Fruit fly (Drosophila melanogaster): Measurements from ENCODE around the gene PRL-1.
A peak's percentile ranks its signal among the peaks of the same experiment; 100 is the strongest.

Gene PRL-1

DNA sequence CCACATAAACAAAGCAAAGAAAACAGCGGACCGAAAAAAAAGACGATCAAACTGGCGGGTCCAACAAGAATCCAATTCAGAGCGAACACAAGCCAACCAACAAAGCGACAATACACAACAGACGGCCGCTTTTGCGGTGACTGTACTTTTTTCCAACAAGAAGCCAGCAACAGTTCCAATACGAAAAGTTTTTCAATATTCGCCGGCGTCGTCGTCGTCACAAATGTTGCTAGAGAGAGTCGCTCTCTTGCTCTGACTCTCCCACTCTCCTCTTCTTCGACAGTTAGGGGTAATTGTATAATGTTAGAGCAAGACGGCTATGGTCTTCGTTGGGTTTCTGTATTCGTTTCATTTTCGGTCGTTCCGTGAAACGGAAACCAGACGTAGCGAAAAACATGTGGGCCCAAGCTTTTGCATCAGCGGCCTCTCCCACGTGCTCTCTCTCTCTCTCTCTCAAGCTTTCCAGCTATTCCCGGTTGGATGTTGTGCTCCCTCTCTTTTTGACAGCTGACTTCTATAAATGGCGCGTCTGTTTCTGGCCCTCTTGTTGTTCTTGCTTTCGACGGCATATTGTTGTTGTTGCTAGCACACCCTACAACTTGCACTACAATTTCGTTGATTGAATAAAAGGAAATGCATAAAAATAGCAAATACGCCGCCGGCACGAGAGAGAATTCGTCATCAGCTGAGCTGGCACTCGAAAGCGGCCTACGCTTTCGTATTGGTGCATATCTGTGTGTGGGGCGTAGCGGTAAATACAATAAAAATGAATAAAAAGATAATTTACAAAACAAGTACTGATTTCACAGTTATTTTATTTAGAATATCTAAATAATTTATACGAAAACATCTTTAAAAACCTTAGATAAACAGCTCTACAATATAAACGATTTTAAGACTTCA lies 12.1 kb upstream of the PRL-1 start:
- TF ChIP-seq CG8301 (tag; optimal IDR thresholded peaks at IDR 0.05) (peak; percentile 26), CG4496 (GFP tag; IDR thresholded peaks at IDR 0.05) (no peak), CG34367 (tag; optimal IDR thresholded peaks at IDR 0.05) (peak; percentile 49), D1 (tag; optimal IDR thresholded peaks at IDR 0.05) (no peak), rn (GFP tag; IDR thresholded peaks at IDR 0.05) (no peak), CG8159 (tag; optimal IDR thresholded peaks at IDR 0.05) (peak; percentile 55), Pif1A (GFP tag; optimal IDR thresholded peaks at IDR 0.05) (peak; percentile 21), CG15710 (tag; optimal IDR thresholded peaks at IDR 0.05) (peak; percentile 32), CG32121 (GFP tag; IDR thresholded peaks at IDR 0.05) (no peak), CG17806 (tag; optimal IDR thresholded peaks at IDR 0.05) (no peak), Ets98B (GFP tag; IDR thresholded peaks at IDR 0.05) (no peak), CG14655 (GFP tag; optimal IDR thresholded peaks at IDR 0.05) (peak; percentile 61), CG9948 (tag; optimal IDR thresholded peaks at IDR 0.05) (no peak), fd96Ca (GFP tag; IDR thresholded peaks at IDR 0.05) (no peak), EcR (GFP tag; optimal IDR thresholded peaks at IDR 0.05) (peak; percentile 82), gl (tag; optimal IDR thresholded peaks at IDR 0.05) (peak; percentile 74), CG13204 (GFP tag; optimal IDR thresholded peaks at IDR 0.05) (peak; percentile 55), CG10348 (GFP tag; IDR thresholded peaks at IDR 0.05) (no peak), CG12605 (GFP tag; IDR thresholded peaks at IDR 0.05) (no peak), Snoo (tag; optimal IDR thresholded peaks at IDR 0.05) (peak; percentile 83), Pif1B (GFP tag; optimal IDR thresholded peaks at IDR 0.05) (no peak)

DNA sequence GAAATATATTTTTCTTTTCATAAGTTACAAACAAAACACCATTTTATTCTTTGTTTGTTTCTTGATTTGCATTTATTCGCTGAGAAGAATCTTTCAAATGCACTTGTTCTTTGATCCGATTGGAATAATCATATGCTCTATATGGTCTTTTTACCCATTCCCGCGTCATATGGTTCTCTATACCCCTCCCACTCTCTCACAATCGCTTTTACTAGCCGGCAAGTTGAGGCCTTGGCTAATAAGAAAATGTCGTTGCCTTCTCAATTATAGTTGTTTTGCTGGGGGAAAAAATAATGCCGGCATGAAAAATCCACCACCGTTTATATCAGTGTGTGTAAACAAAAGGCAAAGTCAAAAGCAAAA lies 11.4 kb upstream of the PRL-1 start:
- TF ChIP-seq CG17806 (tag; optimal IDR thresholded peaks at IDR 0.05), result no peak
- TF ChIP-seq Pif1B (GFP tag; optimal IDR thresholded peaks at IDR 0.05), result peak; percentile 39
- no peak for TF ChIP-seq CG15710 (tag; optimal IDR thresholded peaks at IDR 0.05)
- no peak for TF ChIP-seq CG13204 (GFP tag; optimal IDR thresholded peaks at IDR 0.05)
- TF ChIP-seq CG9948 (tag; optimal IDR thresholded peaks at IDR 0.05), result no peak
- TF ChIP-seq Ets98B (GFP tag; IDR thresholded peaks at IDR 0.05), result no peak
- TF ChIP-seq Pif1A (GFP tag; optimal IDR thresholded peaks at IDR 0.05), result no peak
- no peak for TF ChIP-seq CG8159 (tag; optimal IDR thresholded peaks at IDR 0.05)

- TF ChIP-seq CG32121 (GFP tag; IDR thresholded peaks at IDR 0.05) (no peak), CG8301 (tag; optimal IDR thresholded peaks at IDR 0.05) (peak; percentile 17), EcR (GFP tag; optimal IDR thresholded peaks at IDR 0.05) (peak; percentile 89), CG13204 (GFP tag; optimal IDR thresholded peaks at IDR 0.05) (peak; percentile 15)
Observed at dm6 chr2L:16268107-16268539, 10.7 kb upstream of the PRL-1 start.

DNA sequence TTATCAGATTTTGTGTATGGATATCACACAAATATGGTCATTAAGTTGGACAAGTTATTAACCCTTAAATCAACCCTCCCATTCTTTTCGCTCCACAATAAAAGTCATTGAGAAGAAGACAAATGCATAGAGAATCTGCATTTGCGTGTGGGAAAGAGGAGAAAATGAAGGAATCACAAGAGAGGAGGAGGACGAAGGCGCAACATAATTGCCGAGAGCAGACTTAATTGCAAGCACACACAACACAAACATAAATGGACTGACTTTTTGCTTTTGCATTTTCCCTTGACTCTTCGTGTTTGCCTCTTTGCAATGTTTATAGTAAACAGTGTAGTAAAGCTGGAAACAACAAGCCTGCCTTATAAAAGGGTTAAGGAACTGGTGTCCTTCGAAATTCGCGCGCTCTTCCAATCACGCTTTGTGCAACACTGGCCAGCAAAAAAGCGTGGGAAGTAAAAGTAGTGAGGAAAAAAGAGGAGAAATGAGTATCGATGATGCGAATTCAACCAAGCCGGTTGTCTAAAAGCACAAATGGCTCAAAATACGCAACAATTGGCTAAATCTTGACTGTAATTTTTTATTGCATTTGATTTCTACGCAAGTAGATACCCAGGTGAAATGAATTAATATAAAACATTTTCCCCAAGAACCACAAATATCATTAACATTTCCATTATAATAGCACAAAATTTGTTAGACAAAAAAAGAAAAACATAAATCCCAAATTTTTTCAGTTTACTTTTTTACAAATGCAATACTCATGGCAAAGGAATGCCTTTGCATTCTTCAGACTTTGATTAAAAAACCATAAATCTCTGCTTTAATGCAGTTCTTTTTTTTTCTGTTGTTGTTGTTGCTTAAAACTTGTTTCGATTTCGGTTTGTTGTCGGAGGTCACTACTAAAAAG lies 10.0 kb upstream of the PRL-1 start:
- no peak for TF ChIP-seq CG12605 (GFP tag; IDR thresholded peaks at IDR 0.05)
- TF ChIP-seq CG32121 (GFP tag; IDR thresholded peaks at IDR 0.05), result no peak
- TF ChIP-seq CG4496 (GFP tag; IDR thresholded peaks at IDR 0.05), result no peak
- no peak for TF ChIP-seq gl (tag; optimal IDR thresholded peaks at IDR 0.05)
- TF ChIP-seq CG17806 (tag; optimal IDR thresholded peaks at IDR 0.05), result peak; percentile 49
- TF ChIP-seq CG9948 (tag; optimal IDR thresholded peaks at IDR 0.05), result peak; percentile 48
- TF ChIP-seq rn (GFP tag; IDR thresholded peaks at IDR 0.05), result no peak
- TF ChIP-seq fd96Ca (GFP tag; IDR thresholded peaks at IDR 0.05), result no peak
- no peak for TF ChIP-seq Snoo (tag; optimal IDR thresholded peaks at IDR 0.05)
- TF ChIP-seq Pif1B (GFP tag; optimal IDR thresholded peaks at IDR 0.05), result no peak
- TF ChIP-seq CG14655 (GFP tag; optimal IDR thresholded peaks at IDR 0.05), result no peak
- TF ChIP-seq CG8159 (tag; optimal IDR thresholded peaks at IDR 0.05), result peak; percentile 43
- no peak for TF ChIP-seq CG10348 (GFP tag; IDR thresholded peaks at IDR 0.05)
- no peak for TF ChIP-seq Ets98B (GFP tag; IDR thresholded peaks at IDR 0.05)
- TF ChIP-seq EcR (GFP tag; optimal IDR thresholded peaks at IDR 0.05), result peak; percentile 90
- TF ChIP-seq CG34367 (tag; optimal IDR thresholded peaks at IDR 0.05), result peak; percentile 30
- peak; percentile 56 for TF ChIP-seq D1 (tag; optimal IDR thresholded peaks at IDR 0.05)
- no peak for TF ChIP-seq CG13204 (GFP tag; optimal IDR thresholded peaks at IDR 0.05)
- TF ChIP-seq CG15710 (tag; optimal IDR thresholded peaks at IDR 0.05), result peak; percentile 37
- peak; percentile 38 for TF ChIP-seq CG8301 (tag; optimal IDR thresholded peaks at IDR 0.05)
- TF ChIP-seq Pif1A (GFP tag; optimal IDR thresholded peaks at IDR 0.05), result no peak

DNA sequence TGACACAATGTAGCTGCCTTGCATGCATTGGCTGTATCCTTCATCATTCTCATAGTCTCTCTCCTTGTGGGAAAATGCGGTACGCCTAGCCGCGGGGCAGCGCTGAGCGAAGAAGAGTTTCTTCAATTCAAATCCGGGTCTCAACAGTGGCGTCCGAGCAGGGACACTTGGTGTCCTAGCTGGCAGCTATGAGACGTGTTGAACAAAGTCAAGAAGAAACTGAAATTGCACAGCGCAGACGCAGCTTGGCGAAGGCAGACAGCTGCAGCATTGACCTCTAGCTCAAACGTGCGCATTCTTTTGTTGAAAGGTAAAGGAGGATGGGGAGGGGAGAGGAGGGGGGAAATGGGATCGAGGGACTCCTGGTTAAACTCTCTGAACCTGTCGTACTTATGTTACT lies 6.3 kb upstream of the PRL-1 start:
- no peak for TF ChIP-seq D1 (tag; optimal IDR thresholded peaks at IDR 0.05)
- TF ChIP-seq CG34367 (tag; optimal IDR thresholded peaks at IDR 0.05), result no peak
- TF ChIP-seq CG4496 (GFP tag; IDR thresholded peaks at IDR 0.05), result no peak
- TF ChIP-seq Pif1B (GFP tag; optimal IDR thresholded peaks at IDR 0.05), result no peak
- TF ChIP-seq CG8159 (tag; optimal IDR thresholded peaks at IDR 0.05), result no peak
- TF ChIP-seq CG10348 (GFP tag; IDR thresholded peaks at IDR 0.05), result no peak
- TF ChIP-seq CG17806 (tag; optimal IDR thresholded peaks at IDR 0.05), result no peak
- no peak for TF ChIP-seq CG13204 (GFP tag; optimal IDR thresholded peaks at IDR 0.05)
- no peak for TF ChIP-seq CG14655 (GFP tag; optimal IDR thresholded peaks at IDR 0.05)
- no peak for TF ChIP-seq Pif1A (GFP tag; optimal IDR thresholded peaks at IDR 0.05)
- TF ChIP-seq CG15710 (tag; optimal IDR thresholded peaks at IDR 0.05), result no peak
- no peak for TF ChIP-seq Snoo (tag; optimal IDR thresholded peaks at IDR 0.05)
- no peak for TF ChIP-seq gl (tag; optimal IDR thresholded peaks at IDR 0.05)
- no peak for TF ChIP-seq rn (GFP tag; IDR thresholded peaks at IDR 0.05)
- no peak for TF ChIP-seq fd96Ca (GFP tag; IDR thresholded peaks at IDR 0.05)

Measured in whole organism, pupa.